Worm (Caenorhabditis elegans): Measurements from ENCODE around the gene chhy-1.

chhy-1 gene

ce11 chrII:8585036-8585627 lies 32.3 kb downstream of the chhy-1 start, which contains the start of gene F54C9.11:
F54C9.11 (minus strand) TSS chrII:8585086.
- TF ChIP-seq cog-1 (tag; optimal IDR thresholded peaks at IDR 0.05) (no peak), flt-1 (GFP tag; IDR thresholded peaks at IDR 0.05) (no peak), ztf-29 (GFP tag; IDR thresholded peaks at IDR 0.05) (no peak), ztf-23 (GFP tag; IDR thresholded peaks at IDR 0.05) (no peak), med-1 (GFP tag; optimal IDR thresholded peaks at IDR 0.05; ENCODE audit: insufficient read depth) (no peak), tab-1 (GFP tag; IDR thresholded peaks at IDR 0.05) (no peak), T22C8.4 (GFP tag; IDR thresholded peaks at IDR 0.05) (no peak), klf-2 (GFP tag; conservative IDR thresholded peaks at IDR 0.05) (no peak), ref-1 (GFP tag; conservative IDR thresholded peaks at IDR 0.05) (no peak)

- TF ChIP-seq med-1 (GFP tag; optimal IDR thresholded peaks at IDR 0.05; ENCODE audit: insufficient read depth), result no peak
- no peak for TF ChIP-seq flt-1 (GFP tag; IDR thresholded peaks at IDR 0.05)
These were observed 34.4 kb downstream of the chhy-1 start for ce11 chrII:8583035-8583434.

- TF ChIP-seq flt-1 (GFP tag; IDR thresholded peaks at IDR 0.05) (no peak), med-1 (GFP tag; optimal IDR thresholded peaks at IDR 0.05; ENCODE audit: insufficient read depth) (no peak), ztf-29 (GFP tag; IDR thresholded peaks at IDR 0.05) (no peak), T22C8.4 (GFP tag; IDR thresholded peaks at IDR 0.05) (no peak), klf-2 (GFP tag; conservative IDR thresholded peaks at IDR 0.05) (no peak), ztf-23 (GFP tag; IDR thresholded peaks at IDR 0.05) (no peak), cog-1 (tag; optimal IDR thresholded peaks at IDR 0.05) (no peak), ref-1 (GFP tag; conservative IDR thresholded peaks at IDR 0.05) (no peak), tab-1 (GFP tag; IDR thresholded peaks at IDR 0.05) (no peak)
These were observed 35.7 kb downstream of the chhy-1 start, which contains the start of gene arl-1 for ce11 chrII:8581700-8582099. arl-1 (plus strand) TSS chrII:8582000.

- TF ChIP-seq tab-1 (GFP tag; IDR thresholded peaks at IDR 0.05) (no peak), ref-1 (GFP tag; conservative IDR thresholded peaks at IDR 0.05) (no peak), ztf-23 (GFP tag; IDR thresholded peaks at IDR 0.05) (no peak), T22C8.4 (GFP tag; IDR thresholded peaks at IDR 0.05) (no peak), ztf-29 (GFP tag; IDR thresholded peaks at IDR 0.05) (no peak), flt-1 (GFP tag; IDR thresholded peaks at IDR 0.05) (no peak)
These were observed 39.8 kb downstream of the chhy-1 start, which contains the start of gene F54C9.9 for ce11 chrII:8577509-8578099. F54C9.9 (plus strand) TSS chrII:8578049.

- TF ChIP-seq tab-1 (GFP tag; IDR thresholded peaks at IDR 0.05), result no peak
- no peak for TF ChIP-seq T22C8.4 (GFP tag; IDR thresholded peaks at IDR 0.05)
- TF ChIP-seq ztf-29 (GFP tag; IDR thresholded peaks at IDR 0.05), result no peak
- TF ChIP-seq ref-1 (GFP tag; conservative IDR thresholded peaks at IDR 0.05), result no peak
- TF ChIP-seq flt-1 (GFP tag; IDR thresholded peaks at IDR 0.05), result no peak
- TF ChIP-seq cog-1 (tag; optimal IDR thresholded peaks at IDR 0.05), result no peak
- no peak for TF ChIP-seq klf-2 (GFP tag; conservative IDR thresholded peaks at IDR 0.05)
- TF ChIP-seq ztf-23 (GFP tag; IDR thresholded peaks at IDR 0.05), result no peak
These were observed 42.2 kb downstream of the chhy-1 start, which contains the start of gene puf-5 for ce11 chrII:8575184-8575583. puf-5 (plus strand) TSS chrII:8575541.

- TF ChIP-seq T22C8.4 (GFP tag; IDR thresholded peaks at IDR 0.05) (no peak), cog-1 (tag; optimal IDR thresholded peaks at IDR 0.05) (no peak)
These were observed 44.4 kb downstream of the chhy-1 start, which contains the start of gene F54C9.7 for ce11 chrII:8573044-8573443. F54C9.7 (plus strand) TSS chrII:8573344.

ce11 chrII:8570977-8571376 lies 46.4 kb downstream of the chhy-1 start, which contains the start of gene bcs-1:
bcs-1 (plus strand) TSS chrII:8571085.
- TF ChIP-seq T22C8.4 (GFP tag; IDR thresholded peaks at IDR 0.05), result no peak
- TF ChIP-seq cog-1 (tag; optimal IDR thresholded peaks at IDR 0.05), result no peak

- TF ChIP-seq ztf-23 (GFP tag; IDR thresholded peaks at IDR 0.05), result peak; percentile 80
- peak; percentile 64 for TF ChIP-seq cog-1 (tag; optimal IDR thresholded peaks at IDR 0.05)
- TF ChIP-seq ref-1 (GFP tag; conservative IDR thresholded peaks at IDR 0.05), result no peak
- peak; percentile 78 for TF ChIP-seq flt-1 (GFP tag; IDR thresholded peaks at IDR 0.05)
- TF ChIP-seq med-1 (GFP tag; optimal IDR thresholded peaks at IDR 0.05; ENCODE audit: insufficient read depth), result no peak
- no peak for TF ChIP-seq T22C8.4 (GFP tag; IDR thresholded peaks at IDR 0.05)
- 0 out of 2 replicates have a peak, but pooled peaks have one; percentile 9 for TF ChIP-seq klf-2 (GFP tag; conservative IDR thresholded peaks at IDR 0.05)
- no peak for TF ChIP-seq ztf-29 (GFP tag; IDR thresholded peaks at IDR 0.05)
- TF ChIP-seq tab-1 (GFP tag; IDR thresholded peaks at IDR 0.05), result no peak; the same call in 1 of the 2 replicates
These were observed 48.1 kb downstream of the chhy-1 start, which contains the start of the genes col-38 and rpl-5 for ce11 chrII:8569038-8569977. col-38 (minus strand) TSS chrII:8569088. rpl-5 (plus strand) TSS chrII:8569927.

- TF ChIP-seq klf-2 (GFP tag; conservative IDR thresholded peaks at IDR 0.05) (no peak), flt-1 (GFP tag; IDR thresholded peaks at IDR 0.05) (no peak), T22C8.4 (GFP tag; IDR thresholded peaks at IDR 0.05) (no peak), ztf-29 (GFP tag; IDR thresholded peaks at IDR 0.05) (no peak), tab-1 (GFP tag; IDR thresholded peaks at IDR 0.05) (no peak), ztf-23 (GFP tag; IDR thresholded peaks at IDR 0.05) (no peak), ref-1 (GFP tag; conservative IDR thresholded peaks at IDR 0.05) (no peak), med-1 (GFP tag; optimal IDR thresholded peaks at IDR 0.05; ENCODE audit: insufficient read depth) (no peak)
These were observed 49.0 kb downstream of the chhy-1 start for ce11 chrII:8568234-8568969.

All from whole organism, midembryonic.